Worm (Caenorhabditis elegans): ENCODE measurements around the gene let-60.

DNA sequence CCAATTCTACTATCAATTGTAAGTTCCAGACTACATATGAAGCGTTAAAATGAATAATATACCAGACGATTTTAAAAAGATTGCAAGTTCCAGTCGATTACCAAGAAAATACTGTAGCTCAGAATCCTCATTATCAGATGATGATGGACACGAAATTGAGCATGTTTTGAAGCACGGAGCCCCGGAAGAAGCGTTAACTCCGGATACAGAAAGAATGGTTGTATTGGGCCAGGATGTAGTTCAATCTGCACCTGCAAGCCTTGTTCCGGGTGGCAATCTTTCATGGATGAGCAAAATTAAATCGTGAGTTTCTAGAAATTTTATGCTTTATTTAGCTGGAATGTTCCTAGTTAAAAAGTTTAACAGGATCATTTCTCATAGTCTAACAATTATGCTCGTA, 22.9 kb downstream of the let-60 start, which contains the start of gene atg-4.2:
- no peak for TF ChIP-seq med-1 (GFP tag; optimal IDR thresholded peaks at IDR 0.05; ENCODE audit: insufficient read depth)
- TF ChIP-seq ztf-23 (GFP tag; IDR thresholded peaks at IDR 0.05), result no peak
- TF ChIP-seq tab-1 (GFP tag; IDR thresholded peaks at IDR 0.05), result no peak
- TF ChIP-seq T22C8.4 (GFP tag; IDR thresholded peaks at IDR 0.05), result no peak
- no peak for TF ChIP-seq cog-1 (tag; optimal IDR thresholded peaks at IDR 0.05)
